Worm (Caenorhabditis elegans) whole organism, mixed stage, embryonic: ENCODE results near the gene D1025.10.

ENCODE experiments used
- bed-3 ChIP-seq: fragments of 200-800 bp; sonication (Bioruptor generic); optimal IDR thresholded peaks from 3 replicates; lab custom pipeline; 2018; ENCODE audit warnings: mild to moderate bottlenecking, missing genetic modification characterization, moderate library complexity, missing compliant biosample characterization
- blmp-1 ChIP-seq: fragments of 150-350 bp; optimal IDR thresholded peaks from 2 replicates; lab custom pipeline; 2014; ENCODE audit warnings: missing biosample characterization, missing genetic modification characterization
- ceh-43 ChIP-seq: fragments of 200-800 bp; sonication (Bioruptor generic); optimal IDR thresholded peaks from 2 replicates; lab custom pipeline; 2018; ENCODE audit warnings: mild to moderate bottlenecking, missing genetic modification characterization, moderate library complexity, missing compliant biosample characterization
- ceh-83 ChIP-seq: fragments of 200-800 bp; sonication (Bioruptor generic); optimal IDR thresholded peaks from 2 replicates; lab custom pipeline; 2018; ENCODE audit warnings: mild to moderate bottlenecking, missing genetic modification characterization, missing compliant biosample characterization
- elt-3 ChIP-seq: fragments of 150-350 bp; optimal IDR thresholded peaks from 2 replicates; lab custom pipeline; 2014; ENCODE audit warnings: missing biosample characterization, missing genetic modification characterization
- flh-1 ChIP-seq: fragments of 200-800 bp; sonication (Bioruptor generic); optimal IDR thresholded peaks from 2 replicates; lab custom pipeline; 2018; ENCODE audit warnings: mild to moderate bottlenecking, missing genetic modification characterization, moderate library complexity, missing compliant biosample characterization
- lin-13 ChIP-seq: fragments of 150-350 bp; optimal IDR thresholded peaks from 2 replicates; lab custom pipeline; 2014; ENCODE audit warnings: missing biosample characterization, missing genetic modification characterization
- lsy-2 ChIP-seq: fragments of 150-350 bp; optimal IDR thresholded peaks from 2 replicates; lab custom pipeline; 2014; ENCODE audit warnings: missing biosample characterization, missing genetic modification characterization
- nhr-28 ChIP-seq: fragments of 150-350 bp; optimal IDR thresholded peaks from 2 replicates; lab custom pipeline; 2014; ENCODE audit warnings: missing biosample characterization, missing genetic modification characterization
- nhr-76 ChIP-seq: sonication (generic microtip); optimal IDR thresholded peaks from 2 replicates; lab custom pipeline; 2017; ENCODE audit warnings: missing biosample characterization, missing genetic modification characterization
- snpc-4 ChIP-seq: fragments of 150-350 bp; optimal IDR thresholded peaks from 2 replicates; lab custom pipeline; 2014; ENCODE audit warnings: missing biosample characterization, missing genetic modification characterization
- sptf-1 ChIP-seq: sonication (generic microtip); optimal IDR thresholded peaks from 2 replicates; lab custom pipeline; 2017; ENCODE audit warnings: mild to moderate bottlenecking, missing genetic modification characterization, moderate library complexity, missing compliant biosample characterization
- unc-62 ChIP-seq: fragments of 150-350 bp; optimal IDR thresholded peaks from 2 replicates; lab custom pipeline; 2014; ENCODE audit warnings: missing biosample characterization, missing genetic modification reagents, missing genetic modification characterization
- ztf-11 ChIP-seq: fragments of 150-350 bp; optimal IDR thresholded peaks from 2 replicates; lab custom pipeline; 2014; ENCODE audit warnings: missing biosample characterization, missing genetic modification characterization

DNA sequence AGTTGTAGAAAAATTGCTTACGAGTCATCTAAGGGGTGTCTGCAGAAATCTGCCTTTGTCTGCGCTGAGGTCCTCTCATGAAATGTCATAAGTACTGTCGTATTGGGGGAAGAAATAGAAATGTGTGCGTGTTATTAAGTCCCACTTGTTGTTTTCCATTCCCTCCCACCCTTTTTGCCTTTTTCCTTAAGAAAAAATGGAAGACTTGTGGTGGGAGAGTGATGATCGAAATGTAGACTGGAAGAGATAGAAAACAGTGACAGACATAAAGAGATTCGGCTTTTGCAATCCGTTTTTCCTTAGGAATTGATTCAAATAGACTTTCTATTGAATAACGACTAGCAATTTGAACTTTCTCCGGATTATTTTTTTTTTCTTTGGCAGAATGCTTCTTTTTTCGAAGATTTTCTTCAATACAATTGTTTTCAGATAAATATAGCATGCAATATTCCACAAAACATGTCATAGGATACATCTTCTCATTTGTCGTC, 33.1 kb downstream of the D1025.10 start, which contains the start of gene ram-5:
- TF ChIP-seq ceh-43 = no peak
- TF ChIP-seq sptf-1 (tag; lab: Kevin White, UChicago) = no peak
- no peak for TF ChIP-seq bed-3 (GFP tag; lab: Kevin White, UChicago)
- no peak for TF ChIP-seq lin-13
- no peak for TF ChIP-seq ceh-83 (GFP tag; lab: Kevin White, UChicago)
- TF ChIP-seq nhr-28 (tag; lab: Kevin White, UChicago) = no peak
- TF ChIP-seq snpc-4 (tag; lab: Kevin White, UChicago) = no peak
- TF ChIP-seq unc-62 (GFP tag; lab: Kevin White, UChicago) = no peak
- TF ChIP-seq elt-3 (tag; lab: Kevin White, UChicago) = no peak
- no peak for TF ChIP-seq lsy-2
- TF ChIP-seq nhr-76 (tag; lab: Kevin White, UChicago) = no peak
- no peak for TF ChIP-seq blmp-1 (tag; lab: Kevin White, UChicago)
- no peak for TF ChIP-seq ztf-11 (tag; lab: Kevin White, UChicago)
- no peak for TF ChIP-seq flh-1 (GFP tag; lab: Kevin White, UChicago)
